Worm (Caenorhabditis elegans) whole organism, L1 larva: ENCODE measurements around the gene F35E8.10.

Experiments used
- C04F5.9 ChIP-seq: sonication (generic microtip); optimal IDR thresholded peaks from 2 replicates; lab custom pipeline; 2016; ENCODE audit warnings: missing genetic modification characterization, missing compliant biosample characterization
- aha-1 ChIP-seq: fragments of 150-350 bp; optimal IDR thresholded peaks from 2 replicates; lab custom pipeline; 2014; ENCODE audit warnings: missing biosample characterization, missing genetic modification characterization
- alr-1 ChIP-seq: fragments of 200-800 bp; sonication (Bioruptor generic); optimal IDR thresholded peaks from 2 replicates; lab custom pipeline; 2018; ENCODE audit warnings: borderline replicate concordance, mild to moderate bottlenecking, missing genetic modification characterization, missing compliant biosample characterization
- blmp-1 ChIP-seq: fragments of 150-350 bp; optimal IDR thresholded peaks from 2 replicates; lab custom pipeline; 2014; ENCODE audit warnings: missing biosample characterization, missing genetic modification characterization
- ceh-82 ChIP-seq, 3 experiments: fragments of 150-350 bp in 1 of 3; sonication (generic microtip) in 2 of 3; optimal IDR thresholded peaks; 2 replicates each; lab custom pipeline; 2014 to 2017; ENCODE audit warnings: missing biosample characterization in 3 of 3, missing genetic modification characterization in 3 of 3
- dpl-1 ChIP-seq, 3 experiments: fragments of 150-350 bp in 2 of 3; sonication (generic microtip) in 1 of 3; optimal IDR thresholded peaks; 2 replicates each; lab custom pipeline; 2014 to 2017; ENCODE audit warnings: missing biosample characterization in 3 of 3, missing genetic modification characterization in 3 of 3, missing genetic modification reagents in 3 of 3
- efl-1 ChIP-seq, 4 experiments: fragments of 150-350 bp; optimal IDR thresholded peaks in 3 of 4; peaks in 1 of 4; 1 replicate in 1 of 4; 2 replicates in 3 of 4; lab custom pipeline; 2014; ENCODE audit warnings: missing biosample characterization in 2 of 4, missing genetic modification characterization in 2 of 4, missing genetic modification reagents in 2 of 4
- efl-3 ChIP-seq: fragments of 200-800 bp; sonication (Bioruptor generic); optimal IDR thresholded peaks from 2 replicates; lab custom pipeline; 2018; ENCODE audit warnings: mild to moderate bottlenecking, missing genetic modification characterization, missing compliant biosample characterization
- egl-13 ChIP-seq: sonication (generic microtip); optimal IDR thresholded peaks from 2 replicates; lab custom pipeline; 2016; ENCODE audit warnings: missing genotype, missing genetic modification reagents, missing genetic modification characterization, missing compliant biosample characterization
- elt-2 ChIP-seq: sonication (generic microtip); optimal IDR thresholded peaks from 2 replicates; lab custom pipeline; 2016; ENCODE audit warnings: missing genetic modification characterization, mild to moderate bottlenecking, inconsistent platforms, missing compliant biosample characterization, missing genetic modification reagents
- elt-3 ChIP-seq, 6 experiments: fragments of 150-350 bp in 1 of 6; sonication (generic microtip); optimal IDR thresholded peaks; 2 replicates each; lab custom pipeline; 2017 to 2018; ENCODE audit warnings: missing biosample characterization in 6 of 6, missing genetic modification characterization in 6 of 6, inconsistent platforms in 1 of 6
- fkh-10 ChIP-seq: sonication (generic microtip); optimal IDR thresholded peaks from 2 replicates; lab custom pipeline; 2017; ENCODE audit warnings: missing biosample characterization, missing genetic modification reagents, missing genetic modification characterization
- fkh-4 ChIP-seq: sonication (generic microtip); optimal IDR thresholded peaks from 2 replicates; lab custom pipeline; 2016; ENCODE audit warnings: missing compliant biosample characterization, missing genetic modification characterization, borderline replicate concordance
- fkh-8 ChIP-seq: sonication (generic microtip); optimal IDR thresholded peaks from 2 replicates; lab custom pipeline; 2016; ENCODE audit warnings: mild to moderate bottlenecking, missing genetic modification characterization, missing compliant biosample characterization
- hlh-17 ChIP-seq: fragments of 200-800 bp; sonication (Bioruptor generic); optimal IDR thresholded peaks from 2 replicates; lab custom pipeline; 2018; ENCODE audit warnings: missing genetic modification characterization, mild to moderate bottlenecking, missing compliant biosample characterization, moderate library complexity, borderline replicate concordance
- hpl-2 ChIP-seq: fragments of 150-350 bp; optimal IDR thresholded peaks from 2 replicates; lab custom pipeline; 2014; ENCODE audit warnings: missing biosample characterization, missing genetic modification reagents, missing genetic modification characterization
- lin-14 ChIP-seq: fragments of 200-800 bp; sonication (Bioruptor generic); optimal IDR thresholded peaks from 2 replicates; lab custom pipeline; 2018; ENCODE audit warnings: mild to moderate bottlenecking, missing genetic modification characterization, moderate library complexity, missing compliant biosample characterization
- lin-15B ChIP-seq: fragments of 150-350 bp; sonication (generic microtip); optimal IDR thresholded peaks from 3 replicates; lab custom pipeline; 2014; ENCODE audit warnings: missing biosample characterization, missing genetic modification characterization
- lin-35 ChIP-seq, 2 experiments: fragments of 150-350 bp; optimal IDR thresholded peaks; 2 replicates each; lab custom pipeline; 2014; ENCODE audit warnings: missing biosample characterization in 2 of 2, missing genetic modification characterization in 2 of 2, missing genetic modification reagents in 2 of 2
- lin-39 ChIP-seq: fragments of 150-350 bp; optimal IDR thresholded peaks from 2 replicates; lab custom pipeline; 2014; ENCODE audit warnings: missing biosample characterization, missing genetic modification reagents, missing genetic modification characterization
- lir-3 ChIP-seq: sonication (generic microtip); optimal IDR thresholded peaks from 2 replicates; lab custom pipeline; 2016; ENCODE audit warnings: mild to moderate bottlenecking, missing genetic modification characterization, moderate library complexity, missing compliant biosample characterization; ENCODE audit not compliant: poor library complexity
- lsy-2 ChIP-seq, 2 experiments: fragments of 150-350 bp; optimal IDR thresholded peaks; 2 replicates each; lab custom pipeline; 2014; ENCODE audit warnings: missing biosample characterization in 2 of 2, missing genetic modification characterization in 2 of 2
- mdl-1 ChIP-seq, 2 experiments: fragments of 150-350 bp; optimal IDR thresholded peaks; 2 replicates each; lab custom pipeline; 2014 to 2017; ENCODE audit warnings: missing biosample characterization in 2 of 2, missing genetic modification characterization in 2 of 2, inconsistent platforms in 1 of 2
- mep-1 ChIP-seq: fragments of 150-350 bp; optimal IDR thresholded peaks from 2 replicates; lab custom pipeline; 2014; ENCODE audit warnings: missing biosample characterization, missing genetic modification characterization
- nhr-12 ChIP-seq: sonication (generic microtip); optimal IDR thresholded peaks from 2 replicates; lab custom pipeline; 2017; ENCODE audit warnings: missing biosample characterization, missing genetic modification characterization
- nhr-19 ChIP-seq: fragments of 200-800 bp; sonication (Bioruptor generic); conservative IDR thresholded peaks from 2 replicates; pipeline ENCODE4 v1.3.6; 2022; ENCODE audit warnings: missing genetic modification characterization, missing compliant biosample characterization
- nhr-47 ChIP-seq: sonication (generic microtip); optimal IDR thresholded peaks from 2 replicates; lab custom pipeline; 2016; ENCODE audit warnings: mild to moderate bottlenecking, missing genetic modification characterization, moderate library complexity, missing compliant biosample characterization
- nhr-71 ChIP-seq: sonication (generic microtip); optimal IDR thresholded peaks from 2 replicates; lab custom pipeline; 2016; ENCODE audit warnings: mild to moderate bottlenecking, missing genetic modification characterization, moderate library complexity, missing compliant biosample characterization
- nhr-77 ChIP-seq: fragments of 150-350 bp; optimal IDR thresholded peaks from 2 replicates; lab custom pipeline; 2014; ENCODE audit warnings: missing biosample characterization, missing genetic modification characterization
- nhr-90 ChIP-seq: sonication (generic microtip); optimal IDR thresholded peaks from 2 replicates; lab custom pipeline; 2016; ENCODE audit warnings: mild to moderate bottlenecking, missing genetic modification characterization, missing compliant biosample characterization; ENCODE audit not compliant: poor library complexity
- pag-3 ChIP-seq: sonication (generic microtip); optimal IDR thresholded peaks from 2 replicates; lab custom pipeline; 2017; ENCODE audit warnings: missing genetic modification characterization, mild to moderate bottlenecking, missing compliant biosample characterization, antibody characterized with exemption, borderline replicate concordance; ENCODE audit not compliant: insufficient read depth
- pax-3 ChIP-seq: fragments of 200-800 bp; sonication (Bioruptor generic); optimal IDR thresholded peaks from 2 replicates; lab custom pipeline; 2018; ENCODE audit warnings: mild to moderate bottlenecking, missing genetic modification characterization, moderate library complexity, missing compliant biosample characterization
- sox-4 ChIP-seq: sonication (generic microtip); optimal IDR thresholded peaks from 2 replicates; lab custom pipeline; 2016; ENCODE audit warnings: missing genetic modification characterization, missing compliant biosample characterization
- sptf-1 ChIP-seq: fragments of 150-350 bp; optimal IDR thresholded peaks from 2 replicates; lab custom pipeline; 2014; ENCODE audit warnings: missing biosample characterization, missing genetic modification characterization
- swsn-7 ChIP-seq: sonication (generic microtip); optimal IDR thresholded peaks from 2 replicates; lab custom pipeline; 2016; ENCODE audit warnings: missing genetic modification characterization, missing compliant biosample characterization
- tbx-2 ChIP-seq: sonication (generic microtip); optimal IDR thresholded peaks from 2 replicates; lab custom pipeline; 2016; ENCODE audit warnings: missing genetic modification characterization, missing compliant biosample characterization
- tlp-1 ChIP-seq: fragments of 150-350 bp; optimal IDR thresholded peaks from 2 replicates; lab custom pipeline; 2014; ENCODE audit warnings: missing biosample characterization, missing genetic modification characterization
- unc-30 ChIP-seq: sonication (generic microtip); optimal IDR thresholded peaks from 2 replicates; lab custom pipeline; 2017; ENCODE audit warnings: missing biosample characterization, missing genetic modification characterization
- unc-98 ChIP-seq: fragments of 200-800 bp; sonication (Bioruptor generic); IDR thresholded peaks from 2 replicates; pipeline ENCODE4 v1.3.6; 2022; ENCODE audit warnings: missing genetic modification characterization, missing compliant biosample characterization
- vab-15 ChIP-seq: sonication (generic microtip); optimal IDR thresholded peaks from 2 replicates; lab custom pipeline; 2017; ENCODE audit warnings: missing genotype, mild to moderate bottlenecking, missing genetic modification characterization, missing compliant biosample characterization
- xbp-1 ChIP-seq: sonication (generic microtip); optimal IDR thresholded peaks from 2 replicates; lab custom pipeline; 2016; ENCODE audit warnings: missing genetic modification characterization, missing compliant biosample characterization
- zip-4 ChIP-seq: fragments of 200-800 bp; sonication (Bioruptor generic); optimal IDR thresholded peaks from 2 replicates; lab custom pipeline; 2018; ENCODE audit warnings: mild to moderate bottlenecking, missing genetic modification characterization, moderate library complexity, missing compliant biosample characterization
- ztf-4 ChIP-seq: fragments of 150-350 bp; optimal IDR thresholded peaks from 2 replicates; lab custom pipeline; 2014; ENCODE audit warnings: missing biosample characterization, missing genetic modification characterization

F35E8.10 gene

DNA sequence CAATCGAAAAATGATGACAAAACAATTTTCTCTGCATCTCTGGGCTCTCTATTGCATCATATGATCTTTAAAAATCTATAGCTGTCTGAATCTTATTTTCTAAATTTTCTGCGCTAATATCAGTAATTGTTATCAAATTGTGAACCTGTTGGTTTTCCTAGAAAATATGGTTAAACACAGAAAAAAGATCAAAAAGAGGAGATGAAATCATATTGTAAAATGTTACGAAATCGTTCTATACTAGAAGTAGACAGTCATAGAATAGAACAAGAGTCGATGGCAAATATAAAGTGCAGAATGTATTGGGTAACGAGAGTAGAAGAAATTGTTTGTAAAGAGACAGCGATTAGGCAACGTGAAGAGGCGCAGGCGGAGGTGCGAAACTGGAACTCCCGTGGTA, 39.5 kb downstream of the F35E8.10 start (continued):
- TF ChIP-seq unc-98 (GFP tag; lab: Robert Waterston, UW) (no peak), nhr-47 (peak; percentile 59), C04F5.9 (tag; lab: Kevin White, UChicago) (no peak), efl-1 (optimal IDR thresholded peaks at IDR 0.05; lab: Kevin White, UChicago) (peak; percentile 10 to 40), efl-1 (GFP tag; optimal IDR thresholded peaks at IDR 0.05 in 1 of 2; lab: Kevin White, UChicago) (no peak), lir-3 (tag; lab: Kevin White, UChicago) (peak; percentile 48), swsn-7 (tag; lab: Kevin White, UChicago) (peak; percentile 17), alr-1 (tag; lab: Kevin White, UChicago) (no peak), tbx-2 (tag; lab: Kevin White, UChicago) (peak; percentile 41), mep-1 (tag; lab: Kevin White, UChicago) (peak; percentile 46), pax-3 (tag; lab: Kevin White, UChicago) (no peak), hpl-2 (GFP tag; lab: Kevin White, UChicago) (no peak), nhr-90 (tag; lab: Kevin White, UChicago) (peak; percentile 46), lin-35 (GFP tag; optimal IDR thresholded peaks at IDR 0.05; lab: Kevin White, UChicago) (peak in 1 of 2 experiments; percentile 30), sox-4 (tag; lab: Kevin White, UChicago) (no peak), nhr-71 (tag; lab: Kevin White, UChicago) (peak; percentile 66), dpl-1 (GFP tag; optimal IDR thresholded peaks at IDR 0.05; lab: Kevin White, UChicago) (peak; percentile 3 to 20 (median 9)), xbp-1 (tag; lab: Kevin White, UChicago) (no peak), fkh-8 (tag; lab: Kevin White, UChicago) (no peak), fkh-4 (no peak), egl-13 (tag; lab: Kevin White, UChicago) (no peak), mdl-1 (tag; optimal IDR thresholded peaks at IDR 0.05; lab: Kevin White, UChicago) (peak in 1 of 2 experiments; percentile 20), aha-1 (no peak), nhr-12 (tag; lab: Kevin White, UChicago) (no peak), vab-15 (tag; lab: Kevin White, UChicago) (no peak), fkh-10 (GFP tag; lab: Kevin White, UChicago) (no peak), lin-39 (tag; lab: Kevin White, UChicago) (no peak), nhr-19 (GFP tag; lab: Robert Waterston, UW) (peak; percentile 43), hlh-17 (GFP tag; lab: Kevin White, UChicago) (no peak), blmp-1 (tag; lab: Kevin White, UChicago) (peak; percentile 31)

DNA sequence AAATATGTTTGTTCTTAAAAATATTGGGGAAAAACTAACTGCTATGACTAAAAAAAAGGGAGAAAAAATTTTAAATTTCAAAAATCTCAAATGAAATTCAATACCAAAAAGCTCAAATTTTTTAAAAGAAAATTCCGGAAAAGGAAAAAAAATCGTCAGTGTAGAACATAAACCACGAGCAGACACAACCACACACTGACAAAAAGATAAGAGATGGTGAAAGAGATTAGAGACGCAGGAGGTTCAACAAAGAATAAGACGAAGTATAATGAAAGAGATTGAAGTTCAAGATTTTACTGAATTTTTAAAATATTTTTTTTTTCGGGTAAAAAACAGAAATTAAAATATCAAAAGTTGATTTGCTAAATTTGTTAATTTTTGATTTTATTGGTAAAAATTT, 40.1 kb downstream of the F35E8.10 start:
- TF ChIP-seq lin-35 (GFP tag; optimal IDR thresholded peaks at IDR 0.05; lab: Kevin White, UChicago) (peak in 1 of 2 experiments; percentile 9), nhr-12 (tag; lab: Kevin White, UChicago) (no peak), elt-2 (tag; lab: Kevin White, UChicago) (peak; percentile 39)

DNA sequence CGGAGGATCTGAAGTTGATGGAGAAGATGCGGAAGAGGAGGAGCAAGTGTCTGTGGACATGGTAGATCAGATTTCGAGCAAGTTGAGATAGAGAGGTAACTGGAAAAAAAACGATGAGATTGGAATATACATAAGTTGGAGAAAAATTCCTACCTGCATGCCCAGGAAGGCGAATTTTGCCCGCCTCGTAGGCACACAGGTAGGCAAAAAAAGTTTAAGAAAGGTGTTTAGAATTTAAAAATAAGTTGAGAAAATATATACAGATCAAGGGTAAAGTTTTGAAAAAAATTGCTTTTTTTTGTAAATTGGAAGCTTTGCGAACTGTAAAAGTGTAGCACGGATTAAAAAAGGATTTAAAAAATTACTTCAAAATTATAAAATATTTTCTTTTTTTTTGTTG, 40.7 kb downstream of the F35E8.10 start, which contains the start of gene nhr-84:
Gene nhr-84 (minus strand): TSS at position 101 of the 400 bp plus-strand sequence.
- no peak for TF ChIP-seq efl-1 (optimal IDR thresholded peaks at IDR 0.05; lab: Kevin White, UChicago)
- no peak for TF ChIP-seq efl-1 (GFP tag; optimal IDR thresholded peaks at IDR 0.05 in 1 of 2; lab: Kevin White, UChicago)
- TF ChIP-seq hpl-2 (GFP tag; lab: Kevin White, UChicago): no peak
- no peak for TF ChIP-seq sptf-1 (tag; lab: Kevin White, UChicago)
- no peak for TF ChIP-seq lsy-2 (tag; optimal IDR thresholded peaks at IDR 0.05; lab: Kevin White, UChicago)
- TF ChIP-seq vab-15 (tag; lab: Kevin White, UChicago): no peak
- TF ChIP-seq, all 84 proteins: peak for 0

DNA sequence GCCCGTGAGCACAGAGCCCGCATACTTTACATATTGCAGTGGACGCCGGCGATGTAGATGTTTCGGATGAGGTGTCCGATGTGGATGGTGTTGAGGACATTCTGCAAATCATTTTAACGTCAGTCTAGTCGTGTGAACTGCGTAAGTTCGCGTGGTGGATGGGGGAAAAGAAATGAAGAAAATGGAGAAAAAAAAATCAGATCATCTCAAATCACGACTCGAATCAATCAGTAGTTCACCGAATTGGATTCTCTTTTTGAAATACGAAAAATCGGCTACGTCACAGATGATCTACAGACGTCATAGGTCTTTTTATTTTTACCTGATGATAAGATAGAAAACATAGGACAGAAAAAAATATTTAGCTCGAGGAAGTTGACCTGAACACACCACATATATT, 43.9 kb downstream of the F35E8.10 start, which contains the start of gene nhr-102:
Gene nhr-102 (minus strand): TSS at position 101 of the 400 bp plus-strand sequence.
- TF ChIP-seq zip-4 (GFP tag; lab: Kevin White, UChicago) (no peak), sptf-1 (tag; lab: Kevin White, UChicago) (no peak), sox-4 (tag; lab: Kevin White, UChicago) (no peak), efl-3 (GFP tag; lab: Kevin White, UChicago) (no peak), elt-2 (tag; lab: Kevin White, UChicago) (no peak), pag-3 (tag; lab: Kevin White, UChicago) (no peak), ceh-82 (tag; optimal IDR thresholded peaks at IDR 0.05; lab: Kevin White, UChicago) (no peak), nhr-77 (tag; lab: Kevin White, UChicago) (no peak), unc-30 (tag; lab: Kevin White, UChicago) (no peak), lin-39 (tag; lab: Kevin White, UChicago) (no peak), aha-1 (no peak), tlp-1 (tag; lab: Kevin White, UChicago) (no peak), alr-1 (tag; lab: Kevin White, UChicago) (no peak), mdl-1 (tag; optimal IDR thresholded peaks at IDR 0.05; lab: Kevin White, UChicago) (no peak), lin-15B (no peak), lin-14 (no peak), fkh-10 (GFP tag; lab: Kevin White, UChicago) (no peak), ztf-4 (tag; lab: Kevin White, UChicago) (no peak), elt-3 (tag; optimal IDR thresholded peaks at IDR 0.05; lab: Kevin White, UChicago) (no peak)
